Worm (Caenorhabditis elegans): Measurements from ENCODE around the gene T24C12.3.

The T24C12.3 gene

DNA sequence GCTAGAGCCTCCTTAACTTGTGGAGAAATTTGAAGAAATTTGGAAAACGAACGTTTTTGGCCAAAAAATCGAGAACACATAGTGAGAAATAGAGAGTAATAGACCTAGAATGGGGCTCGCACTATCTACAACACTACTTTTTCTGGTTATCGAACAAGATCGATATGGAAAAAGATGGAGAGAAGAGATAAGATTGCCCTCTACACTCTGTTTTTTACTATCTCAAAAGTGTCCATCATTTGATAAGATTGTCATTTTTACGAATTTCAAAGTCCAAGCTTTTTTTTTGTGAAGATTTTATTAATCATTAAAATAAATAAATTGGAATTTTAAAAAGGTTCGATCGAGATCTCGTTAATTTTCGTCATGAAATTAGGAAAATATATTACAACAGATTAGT is at the start of gene T24C12.3:
Gene T24C12.3 (minus strand): TSS at position 134 of the 400 bp plus-strand sequence.
- TF ChIP-seq flt-1 (GFP tag; IDR thresholded peaks at IDR 0.05), result no peak
- no peak for TF ChIP-seq med-1 (GFP tag; optimal IDR thresholded peaks at IDR 0.05; ENCODE audit: insufficient read depth)
- TF ChIP-seq cog-1 (tag; optimal IDR thresholded peaks at IDR 0.05), result no peak
- no peak for TF ChIP-seq klf-2 (GFP tag; conservative IDR thresholded peaks at IDR 0.05)
- no peak for TF ChIP-seq ref-1 (GFP tag; conservative IDR thresholded peaks at IDR 0.05)
- TF ChIP-seq tab-1 (GFP tag; IDR thresholded peaks at IDR 0.05), result no peak
- TF ChIP-seq ztf-29 (GFP tag; IDR thresholded peaks at IDR 0.05), result no peak
- TF ChIP-seq ztf-23 (GFP tag; IDR thresholded peaks at IDR 0.05), result no peak
- no peak for TF ChIP-seq T22C8.4 (GFP tag; IDR thresholded peaks at IDR 0.05)

DNA sequence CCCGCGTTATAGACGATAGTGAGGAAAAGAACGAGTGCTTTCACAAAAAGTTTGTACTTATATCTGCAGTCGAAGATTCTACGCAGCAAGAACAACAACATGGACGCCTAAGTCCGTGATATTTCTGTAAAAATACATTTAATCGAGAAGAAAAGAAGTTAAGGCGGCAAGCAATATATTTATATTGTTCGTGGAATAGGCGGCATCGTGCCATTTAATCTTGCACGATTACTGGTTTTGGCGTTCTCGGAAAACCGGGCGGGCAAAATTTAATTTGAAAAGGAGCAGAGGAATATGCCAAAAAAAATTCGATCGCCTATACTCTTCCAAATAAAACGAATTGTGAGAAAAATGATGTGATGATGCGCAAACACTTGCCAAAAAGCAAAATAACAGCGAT is 43.2 kb upstream of the T24C12.3 start, which contains the start of gene AH9.1:
Gene AH9.1 (minus strand): TSS at position 101 of the 400 bp plus-strand sequence.
- no peak for TF ChIP-seq T22C8.4 (GFP tag; IDR thresholded peaks at IDR 0.05)
- TF ChIP-seq cog-1 (tag; optimal IDR thresholded peaks at IDR 0.05), result no peak

DNA sequence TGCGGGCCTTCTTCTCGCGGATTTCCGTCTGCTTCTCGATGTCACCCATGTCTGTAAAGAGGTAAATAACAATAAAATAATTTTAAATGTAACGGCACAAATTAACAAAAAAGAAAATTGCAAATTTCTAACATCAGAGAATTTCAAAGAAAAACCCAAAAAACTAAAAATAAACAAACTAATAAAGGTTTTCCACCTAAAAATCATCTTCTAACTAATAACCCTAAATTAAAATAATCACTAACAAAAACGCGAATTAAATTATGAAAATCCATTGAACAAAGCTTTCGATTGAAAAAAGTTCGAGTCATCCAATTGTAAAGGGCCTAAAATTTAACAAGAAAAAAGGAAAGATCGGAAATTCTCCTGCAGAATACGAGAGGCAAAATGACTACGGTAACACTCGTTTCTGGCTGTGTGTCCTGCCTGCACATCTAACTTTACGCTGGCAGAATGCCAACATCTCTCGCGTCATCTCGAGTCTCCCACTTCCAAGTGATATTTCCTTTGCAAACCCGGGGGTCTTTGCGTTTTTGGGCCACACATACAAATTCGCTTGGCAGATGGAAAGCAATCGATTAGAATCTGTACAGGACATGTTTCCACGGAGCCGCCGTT is 39.0 kb upstream of the T24C12.3 start, which contains the start of gene rpl-11.2:
Gene rpl-11.2 (minus strand): TSS at position 51 of the 618 bp plus-strand sequence.
- peak; percentile 49; the same call in 1 of the 2 replicates for TF ChIP-seq flt-1 (GFP tag; IDR thresholded peaks at IDR 0.05)
- TF ChIP-seq ref-1 (GFP tag; conservative IDR thresholded peaks at IDR 0.05), result no peak
- no peak for TF ChIP-seq klf-2 (GFP tag; conservative IDR thresholded peaks at IDR 0.05)
- TF ChIP-seq T22C8.4 (GFP tag; IDR thresholded peaks at IDR 0.05), result peak; percentile 59
- TF ChIP-seq ztf-29 (GFP tag; IDR thresholded peaks at IDR 0.05), result no peak
- TF ChIP-seq cog-1 (tag; optimal IDR thresholded peaks at IDR 0.05), result peak; percentile 82
- no peak for TF ChIP-seq med-1 (GFP tag; optimal IDR thresholded peaks at IDR 0.05; ENCODE audit: insufficient read depth)
- no peak for TF ChIP-seq tab-1 (GFP tag; IDR thresholded peaks at IDR 0.05)
- peak; percentile 69; the same call in 1 of the 2 replicates for TF ChIP-seq ztf-23 (GFP tag; IDR thresholded peaks at IDR 0.05)

DNA sequence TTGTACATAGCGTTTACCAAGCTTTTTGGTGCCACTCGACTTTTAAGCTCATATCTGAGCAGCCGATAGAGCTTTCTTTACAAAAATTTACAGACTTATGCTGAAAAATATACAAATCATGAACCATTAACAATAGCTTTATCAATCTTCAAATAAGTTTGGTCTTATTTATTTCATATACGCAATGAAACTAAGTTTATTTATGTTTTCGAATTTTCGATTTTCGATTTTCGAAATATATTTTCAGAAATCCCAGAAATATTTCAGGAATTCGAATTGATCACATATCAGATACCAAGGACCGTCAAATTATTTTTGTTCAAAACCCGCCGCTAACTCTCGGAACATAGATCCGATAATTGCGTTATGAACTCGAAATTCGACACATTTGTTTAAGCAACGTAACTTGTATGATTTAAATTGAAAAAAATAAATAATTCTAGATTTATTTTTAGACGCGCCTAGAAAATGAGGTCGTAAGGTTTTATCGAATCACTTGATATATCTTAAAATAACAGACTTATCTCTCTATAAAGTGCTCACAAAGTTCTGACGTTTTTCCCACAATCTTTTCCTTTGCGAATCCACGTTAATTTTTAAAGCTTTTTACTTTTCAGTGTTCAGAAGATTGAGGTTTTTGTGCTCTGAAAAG is 37.6 kb upstream of the T24C12.3 start:
- no peak for TF ChIP-seq ref-1 (GFP tag; conservative IDR thresholded peaks at IDR 0.05)
- no peak for TF ChIP-seq flt-1 (GFP tag; IDR thresholded peaks at IDR 0.05)
- TF ChIP-seq tab-1 (GFP tag; IDR thresholded peaks at IDR 0.05), result no peak
- TF ChIP-seq ztf-29 (GFP tag; IDR thresholded peaks at IDR 0.05), result no peak
- no peak for TF ChIP-seq T22C8.4 (GFP tag; IDR thresholded peaks at IDR 0.05)
- no peak for TF ChIP-seq cog-1 (tag; optimal IDR thresholded peaks at IDR 0.05)
- TF ChIP-seq ztf-23 (GFP tag; IDR thresholded peaks at IDR 0.05), result no peak
- TF ChIP-seq klf-2 (GFP tag; conservative IDR thresholded peaks at IDR 0.05), result no peak
- TF ChIP-seq med-1 (GFP tag; optimal IDR thresholded peaks at IDR 0.05; ENCODE audit: insufficient read depth), result no peak

DNA sequence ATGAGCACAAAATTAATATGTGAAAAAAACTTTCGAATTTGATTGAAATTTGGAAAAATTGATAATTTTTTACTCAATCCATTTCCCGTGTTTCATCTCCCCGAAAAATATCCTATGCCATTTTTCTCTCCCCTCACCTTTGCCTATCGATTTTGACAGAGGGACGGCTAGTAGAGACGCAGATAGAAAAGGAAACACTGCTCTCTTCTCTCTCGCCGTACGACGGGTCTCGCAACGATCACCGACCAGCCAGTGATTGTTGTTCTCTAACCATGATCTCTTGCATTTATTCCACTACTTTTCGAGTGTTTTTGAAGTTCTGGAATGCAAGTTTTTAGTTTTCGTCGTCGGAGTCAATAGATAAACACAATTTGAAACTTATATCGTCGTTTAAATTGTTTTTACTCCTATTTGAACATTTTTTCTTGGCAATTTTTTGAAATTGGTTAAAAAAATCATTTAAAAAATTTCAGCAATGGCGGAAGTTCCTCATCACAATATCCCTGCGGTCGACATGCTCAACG is 33.8 kb upstream of the T24C12.3 start, which contains the start of gene vha-15:
Gene vha-15 (plus strand): TSS at position 474 of the 524 bp plus-strand sequence.
- no peak for TF ChIP-seq klf-2 (GFP tag; conservative IDR thresholded peaks at IDR 0.05)
- TF ChIP-seq ztf-23 (GFP tag; IDR thresholded peaks at IDR 0.05), result 0 out of 2 replicates have a peak, but pooled peaks have one; percentile 15
- no peak for TF ChIP-seq ref-1 (GFP tag; conservative IDR thresholded peaks at IDR 0.05)
- TF ChIP-seq ztf-29 (GFP tag; IDR thresholded peaks at IDR 0.05), result no peak
- no peak for TF ChIP-seq med-1 (GFP tag; optimal IDR thresholded peaks at IDR 0.05; ENCODE audit: insufficient read depth)
- TF ChIP-seq flt-1 (GFP tag; IDR thresholded peaks at IDR 0.05), result no peak
- TF ChIP-seq T22C8.4 (GFP tag; IDR thresholded peaks at IDR 0.05), result peak; percentile 85
- peak; percentile 62 for TF ChIP-seq cog-1 (tag; optimal IDR thresholded peaks at IDR 0.05)
- TF ChIP-seq tab-1 (GFP tag; IDR thresholded peaks at IDR 0.05), result no peak

DNA sequence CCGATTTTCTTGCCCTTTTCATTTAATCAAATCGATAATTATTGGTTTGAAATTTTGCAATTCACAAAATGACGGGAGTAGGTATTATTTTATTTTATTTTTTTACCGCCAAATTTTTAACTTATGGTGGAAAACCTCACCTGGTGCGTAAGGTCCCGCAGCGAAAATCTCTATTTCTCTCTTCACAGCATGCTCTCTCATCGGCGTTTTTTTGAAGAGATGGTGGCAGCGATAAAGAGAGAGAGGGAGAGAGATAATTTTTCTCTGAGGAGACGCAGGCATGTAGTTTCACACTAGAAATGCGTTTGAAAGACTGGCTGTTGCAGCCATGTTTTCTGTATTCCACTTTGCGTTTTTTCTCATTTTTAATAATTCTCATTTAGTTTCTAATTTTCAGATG is 30.2 kb upstream of the T24C12.3 start, which contains the start of gene T14F9.2:
Gene T14F9.2 (plus strand): TSS at position 396 of the 400 bp plus-strand sequence.
- TF ChIP-seq ref-1 (GFP tag; conservative IDR thresholded peaks at IDR 0.05) (no peak), ztf-29 (GFP tag; IDR thresholded peaks at IDR 0.05) (no peak), med-1 (GFP tag; optimal IDR thresholded peaks at IDR 0.05; ENCODE audit: insufficient read depth) (no peak), T22C8.4 (GFP tag; IDR thresholded peaks at IDR 0.05) (no peak), tab-1 (GFP tag; IDR thresholded peaks at IDR 0.05) (no peak), flt-1 (GFP tag; IDR thresholded peaks at IDR 0.05) (no peak), klf-2 (GFP tag; conservative IDR thresholded peaks at IDR 0.05) (no peak), cog-1 (tag; optimal IDR thresholded peaks at IDR 0.05) (no peak), ztf-23 (GFP tag; IDR thresholded peaks at IDR 0.05) (no peak)

DNA sequence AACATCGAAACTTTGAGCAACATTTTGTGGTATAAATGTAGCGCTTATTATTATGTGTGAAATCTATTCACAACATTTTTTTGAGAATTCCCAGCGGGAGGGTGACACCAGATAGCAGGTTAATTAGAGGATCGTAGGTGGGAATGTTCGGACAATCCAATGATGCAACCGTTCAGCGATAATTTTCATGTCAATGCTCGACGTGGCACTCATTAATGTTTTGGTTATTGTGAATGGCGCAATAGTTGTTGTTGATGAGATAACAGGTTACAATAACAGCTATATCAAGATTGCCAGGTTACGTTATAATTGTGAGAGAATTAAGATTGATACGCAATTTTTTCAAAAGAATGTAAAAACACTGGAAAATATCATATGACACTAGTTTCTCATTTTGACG is 27.7 kb upstream of the T24C12.3 start:
- TF ChIP-seq flt-1 (GFP tag; IDR thresholded peaks at IDR 0.05) (no peak), cog-1 (tag; optimal IDR thresholded peaks at IDR 0.05) (no peak), klf-2 (GFP tag; conservative IDR thresholded peaks at IDR 0.05) (no peak), ztf-29 (GFP tag; IDR thresholded peaks at IDR 0.05) (no peak), tab-1 (GFP tag; IDR thresholded peaks at IDR 0.05) (no peak), ref-1 (GFP tag; conservative IDR thresholded peaks at IDR 0.05) (no peak), med-1 (GFP tag; optimal IDR thresholded peaks at IDR 0.05; ENCODE audit: insufficient read depth) (no peak), ztf-23 (GFP tag; IDR thresholded peaks at IDR 0.05) (no peak), T22C8.4 (GFP tag; IDR thresholded peaks at IDR 0.05) (no peak)

DNA sequence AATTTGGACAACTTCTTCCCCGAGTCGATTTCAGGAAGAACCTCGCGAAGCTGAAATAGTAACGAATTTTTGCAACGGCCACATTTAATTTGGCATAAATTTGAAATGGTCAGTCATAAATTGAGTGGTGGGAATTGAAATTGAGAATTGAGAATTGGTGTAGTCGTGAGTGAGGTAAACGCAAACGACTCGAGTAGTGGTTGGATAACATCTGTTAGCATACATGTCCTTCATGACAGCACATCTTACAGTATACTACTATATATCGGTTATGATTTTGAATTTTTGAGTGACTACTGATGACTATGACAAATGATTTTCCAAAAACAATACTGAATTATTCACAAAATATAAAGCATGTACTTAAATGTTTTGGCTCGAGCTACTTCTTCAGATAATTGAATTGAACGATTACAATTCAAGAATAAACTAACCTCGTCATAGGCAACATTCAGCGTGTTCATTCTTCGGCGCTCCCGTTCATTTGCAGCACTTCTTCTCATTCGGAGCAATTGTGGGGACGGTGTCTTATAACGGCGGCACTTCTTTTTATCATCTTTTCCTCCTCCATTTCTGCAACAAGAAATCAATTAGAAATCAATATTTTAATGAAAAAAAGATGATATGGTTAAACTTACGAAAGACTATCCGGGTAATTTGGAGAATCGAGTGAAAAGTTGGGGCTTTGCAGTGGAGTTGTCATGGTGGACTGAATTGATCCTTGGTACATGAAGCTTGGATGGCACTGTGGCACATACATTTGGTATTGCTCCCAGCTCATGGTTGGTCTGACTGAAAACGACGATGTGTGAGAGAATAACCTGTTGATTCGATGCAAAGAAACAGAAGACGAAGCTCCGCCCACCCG is 25.8 kb upstream of the T24C12.3 start, which contains the start of gene lin-32:
Gene lin-32 (minus strand): TSS at position 818 of the 868 bp plus-strand sequence.
- TF ChIP-seq med-1 (GFP tag; optimal IDR thresholded peaks at IDR 0.05; ENCODE audit: insufficient read depth) (no peak), ztf-23 (GFP tag; IDR thresholded peaks at IDR 0.05) (no peak)

All from whole organism, midembryonic.